Worm (Caenorhabditis elegans) whole organism, young adult: Measurements from ENCODE around the gene algn-11.

Source experiments
- athp-1 ChIP-seq: sonication (generic microtip); optimal IDR thresholded peaks from 2 replicates; lab custom pipeline; 2017; ENCODE audit warnings: mild to moderate bottlenecking, missing genetic modification characterization, missing compliant biosample characterization
- ccch-3 ChIP-seq: fragments of 200-800 bp; sonication (Bioruptor generic); optimal IDR thresholded peaks from 2 replicates; lab custom pipeline; 2018; ENCODE audit warnings: mild to moderate bottlenecking, missing genetic modification characterization, missing compliant biosample characterization
- unc-62 ChIP-seq: fragments of 150-350 bp; optimal IDR thresholded peaks from 2 replicates; lab custom pipeline; 2014; ENCODE audit warnings: missing biosample characterization, missing genetic modification reagents, missing genetic modification characterization
- ztf-3 ChIP-seq: fragments of 200-800 bp; sonication (Bioruptor generic); optimal IDR thresholded peaks from 2 replicates; lab custom pipeline; 2018; ENCODE audit warnings: mild to moderate bottlenecking, missing genetic modification characterization, missing compliant biosample characterization

ce11 chrIII:7299466-7299865 is 9.1 kb upstream of the algn-11 start, which contains the start of the genes B0361.14 and B0361.9:
- TF ChIP-seq unc-62 (GFP tag; lab: Kevin White, UChicago), result no peak
- TF ChIP-seq athp-1 (tag; lab: Kevin White, UChicago), result no peak
- no peak for TF ChIP-seq ccch-3 (GFP tag; lab: Kevin White, UChicago)
- no peak for TF ChIP-seq ztf-3 (GFP tag; lab: Kevin White, UChicago)
